Worm (Caenorhabditis elegans): ENCODE results near the gene rab-37.

- TF ChIP-seq bed-2 (GFP tag; IDR thresholded peaks at IDR 0.05) (no peak), nfya-1 (tag; optimal IDR thresholded peaks at IDR 0.05; ENCODE audit: borderline replicate concordance, insufficient read depth) (no peak), snpc-4 (GFP tag; optimal IDR thresholded peaks at IDR 0.05) (no peak), snpc-4 (tag; optimal IDR thresholded peaks at IDR 0.05) (no peak), lsy-27 (tag; optimal IDR thresholded peaks at IDR 0.05; ENCODE audit: borderline replicate concordance, insufficient read depth) (no peak)
Observed at ce11 chrX:4255366-4255765, 19.7 kb upstream of the rab-37 start.
